Worm (Caenorhabditis elegans) whole organism, midembryonic: ENCODE data around the gene pigg-1.

Experiments
- T22C8.4 ChIP-seq: fragments of 200-800 bp; sonication (Bioruptor generic); IDR thresholded peaks from 2 replicates; pipeline ENCODE4 v1.3.6; 2022; ENCODE audit warnings: missing genetic modification characterization, missing compliant biosample characterization
- cog-1 ChIP-seq: sonication (generic microtip); optimal IDR thresholded peaks from 2 replicates; lab custom pipeline; 2016; ENCODE audit warnings: missing genetic modification characterization, missing compliant biosample characterization
- flt-1 ChIP-seq: fragments of 200-800 bp; sonication (Bioruptor generic); IDR thresholded peaks from 2 replicates; pipeline ENCODE4 v1.3.6; 2022; ENCODE audit warnings: missing genetic modification characterization, missing compliant biosample characterization
- klf-2 ChIP-seq: fragments of 200-800 bp; sonication (Bioruptor generic); conservative IDR thresholded peaks from 2 replicates; pipeline ENCODE4 v1.3.6; 2022; ENCODE audit warnings: missing genetic modification reagents, missing genetic modification characterization, missing compliant biosample characterization
- med-1 ChIP-seq: sonication (generic microtip); optimal IDR thresholded peaks from 2 replicates; lab custom pipeline; 2017; ENCODE audit warnings: missing genetic modification characterization, mild to moderate bottlenecking, missing compliant biosample characterization, antibody characterized with exemption, missing genetic modification reagents; ENCODE audit not compliant: insufficient read depth
- ref-1 ChIP-seq: fragments of 200-800 bp; sonication (Bioruptor generic); conservative IDR thresholded peaks from 2 replicates; pipeline ENCODE4 v1.3.6; 2022; ENCODE audit warnings: missing genetic modification reagents, missing genetic modification characterization, missing compliant biosample characterization
- tab-1 ChIP-seq: fragments of 200-800 bp; sonication (Bioruptor generic); IDR thresholded peaks from 2 replicates; pipeline ENCODE4 v1.3.6; 2022; ENCODE audit warnings: missing genetic modification characterization, missing compliant biosample characterization
- ztf-23 ChIP-seq: fragments of 200-800 bp; sonication (Bioruptor generic); IDR thresholded peaks from 2 replicates; pipeline ENCODE4 v1.3.6; 2022; ENCODE audit warnings: missing genetic modification reagents, missing genetic modification characterization, missing compliant biosample characterization
- ztf-29 ChIP-seq: fragments of 200-800 bp; sonication (Bioruptor generic); IDR thresholded peaks from 2 replicates; pipeline ENCODE4 v1.3.6; 2022; ENCODE audit warnings: missing genetic modification reagents, missing genetic modification characterization, missing compliant biosample characterization

Gene pigg-1

DNA sequence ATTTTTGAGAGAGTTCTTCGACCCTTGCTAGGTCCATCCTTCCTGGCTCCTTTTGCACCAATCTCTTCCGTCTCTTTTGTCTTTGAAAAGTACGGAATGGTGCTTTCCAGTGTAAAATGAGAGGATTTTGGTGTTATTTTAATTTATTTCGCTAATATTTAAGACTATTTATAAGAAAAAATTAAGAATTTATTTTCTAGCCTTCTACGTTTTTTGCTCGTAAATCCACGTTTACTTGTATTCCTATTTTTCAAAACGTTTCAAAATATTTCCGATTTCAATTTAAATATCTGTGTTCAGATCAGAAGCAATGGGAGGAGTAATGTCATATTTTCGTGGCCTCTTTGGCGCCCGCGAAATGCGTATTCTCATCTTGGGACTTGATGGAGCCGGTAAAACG is 18.4 kb downstream of the pigg-1 start, which contains the start of gene arl-1:
Gene arl-1 (plus strand): TSS at position 301 of the 400 bp plus-strand sequence.
- TF ChIP-seq ztf-23 (GFP tag; lab: Robert Waterston, UW): no peak
- TF ChIP-seq ztf-29 (GFP tag; lab: Robert Waterston, UW): no peak
- no peak for TF ChIP-seq flt-1 (GFP tag; lab: Robert Waterston, UW)
- TF ChIP-seq cog-1 (tag; lab: Kevin White, UChicago): no peak
- no peak for TF ChIP-seq ref-1 (GFP tag; lab: Robert Waterston, UW)
- no peak for TF ChIP-seq klf-2
- no peak for TF ChIP-seq T22C8.4 (GFP tag; lab: Robert Waterston, UW)
- TF ChIP-seq tab-1 (GFP tag; lab: Robert Waterston, UW): no peak
- TF ChIP-seq med-1 (GFP tag; lab: Kevin White, UChicago): no peak

DNA sequence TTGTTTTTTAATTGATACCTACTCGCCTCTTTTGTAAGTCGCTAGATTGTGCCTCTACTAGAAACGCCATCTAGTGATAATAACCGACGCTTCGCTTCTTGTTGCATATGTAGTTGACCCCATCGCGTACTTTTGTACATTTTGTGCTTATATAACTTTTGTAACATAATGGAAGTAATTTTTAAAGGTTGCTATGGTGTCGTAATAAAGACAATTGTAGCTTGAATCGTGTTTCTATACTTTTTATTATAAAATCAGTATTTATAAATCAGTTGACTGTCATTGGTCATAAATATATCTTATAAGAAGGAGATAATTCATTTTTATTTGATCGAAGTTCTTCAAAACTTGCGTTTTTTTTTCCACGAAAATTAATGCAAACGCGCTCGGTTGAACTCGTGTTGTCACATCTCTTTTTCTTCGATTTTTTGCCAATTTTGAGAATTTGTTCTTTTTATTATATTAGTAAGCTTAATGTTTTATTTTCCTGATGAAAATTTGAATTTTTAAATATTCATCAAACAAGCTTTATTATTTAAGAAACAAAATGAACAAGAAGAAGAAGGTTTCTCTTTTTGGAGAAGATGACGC is 22.5 kb downstream of the pigg-1 start, which contains the start of gene F54C9.9:
Gene F54C9.9 (plus strand): TSS at position 541 of the 591 bp plus-strand sequence.
- TF ChIP-seq ztf-23 (GFP tag; lab: Robert Waterston, UW) (no peak), ref-1 (GFP tag; lab: Robert Waterston, UW) (no peak), tab-1 (GFP tag; lab: Robert Waterston, UW) (no peak), cog-1 (tag; lab: Kevin White, UChicago) (no peak)

DNA sequence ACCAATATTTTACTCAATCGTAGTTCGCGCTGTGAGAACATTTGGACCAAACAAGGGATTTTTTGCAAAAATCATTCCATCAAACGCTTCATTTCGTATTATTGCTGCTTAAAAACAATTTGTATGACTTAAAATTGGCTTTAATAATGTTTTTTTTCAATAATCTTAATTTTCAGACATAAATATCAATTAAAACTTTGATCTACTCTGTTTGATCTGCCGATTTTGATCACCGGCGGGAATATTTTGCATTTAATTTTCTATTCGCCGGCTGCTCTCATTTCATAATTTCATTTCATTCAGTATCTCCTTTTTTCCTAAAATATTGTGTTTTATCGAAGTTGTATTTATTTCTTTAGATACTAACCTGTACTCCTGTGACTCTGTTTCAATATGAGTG is 24.9 kb downstream of the pigg-1 start, which contains the start of gene puf-5:
Gene puf-5 (plus strand): TSS at position 358 of the 400 bp plus-strand sequence.
- TF ChIP-seq ref-1 (GFP tag; lab: Robert Waterston, UW) (no peak), ztf-23 (GFP tag; lab: Robert Waterston, UW) (no peak), T22C8.4 (GFP tag; lab: Robert Waterston, UW) (no peak), med-1 (GFP tag; lab: Kevin White, UChicago) (no peak), ztf-29 (GFP tag; lab: Robert Waterston, UW) (no peak), klf-2 (no peak), tab-1 (GFP tag; lab: Robert Waterston, UW) (no peak), flt-1 (GFP tag; lab: Robert Waterston, UW) (no peak), cog-1 (tag; lab: Kevin White, UChicago) (no peak)

DNA sequence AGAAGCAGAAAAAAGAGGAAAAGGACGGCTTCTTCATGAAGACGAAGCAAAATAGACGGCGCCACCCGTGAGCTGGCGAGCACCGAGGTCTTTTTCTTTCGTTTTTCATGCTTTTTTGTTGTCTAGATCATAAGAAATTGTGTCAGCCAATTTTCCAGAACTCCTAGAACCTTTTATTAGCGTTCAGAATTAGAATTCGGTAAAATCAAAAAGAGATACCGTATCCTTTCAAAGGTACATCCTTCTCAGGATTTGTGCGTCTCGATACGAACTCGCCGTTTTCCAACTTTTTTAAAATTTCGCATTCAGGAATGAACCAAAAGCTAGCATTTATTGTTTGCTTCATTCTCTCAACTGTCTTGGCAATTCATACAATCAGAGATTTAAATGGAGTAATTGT is 27.0 kb downstream of the pigg-1 start, which contains the start of gene F54C9.7:
Gene F54C9.7 (plus strand): TSS at position 301 of the 400 bp plus-strand sequence.
- TF ChIP-seq tab-1 (GFP tag; lab: Robert Waterston, UW) (no peak), med-1 (GFP tag; lab: Kevin White, UChicago) (no peak), flt-1 (GFP tag; lab: Robert Waterston, UW) (no peak), ztf-29 (GFP tag; lab: Robert Waterston, UW) (no peak), ztf-23 (GFP tag; lab: Robert Waterston, UW) (no peak), klf-2 (no peak), cog-1 (tag; lab: Kevin White, UChicago) (no peak), ref-1 (GFP tag; lab: Robert Waterston, UW) (no peak), T22C8.4 (GFP tag; lab: Robert Waterston, UW) (no peak)

DNA sequence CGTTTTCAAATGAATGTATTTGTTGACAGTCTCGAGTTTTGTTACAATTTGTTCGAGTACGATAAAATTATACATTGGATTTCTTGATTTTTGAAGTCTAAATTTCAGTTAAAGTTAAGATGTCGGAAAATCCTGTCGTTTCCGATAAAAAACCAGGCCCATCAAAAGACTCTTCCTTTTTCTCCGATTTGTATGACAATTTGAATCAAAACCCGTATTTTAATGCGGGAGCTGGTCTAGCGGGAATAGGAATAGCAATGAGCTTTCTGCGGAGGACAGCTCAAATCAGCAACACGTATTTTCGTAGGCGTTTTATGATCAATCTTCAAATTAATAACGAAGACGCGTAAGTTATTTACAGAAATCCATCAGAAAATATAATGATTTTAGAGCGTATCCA is 29.1 kb downstream of the pigg-1 start, which contains the start of gene bcs-1:
Gene bcs-1 (plus strand): TSS at position 109 of the 400 bp plus-strand sequence.
- TF ChIP-seq T22C8.4 (GFP tag; lab: Robert Waterston, UW): no peak
- no peak for TF ChIP-seq ref-1 (GFP tag; lab: Robert Waterston, UW)
- TF ChIP-seq med-1 (GFP tag; lab: Kevin White, UChicago): no peak
- TF ChIP-seq tab-1 (GFP tag; lab: Robert Waterston, UW): no peak
- no peak for TF ChIP-seq klf-2
- no peak for TF ChIP-seq flt-1 (GFP tag; lab: Robert Waterston, UW)
- TF ChIP-seq cog-1 (tag; lab: Kevin White, UChicago): no peak
- TF ChIP-seq ztf-29 (GFP tag; lab: Robert Waterston, UW): no peak
- no peak for TF ChIP-seq ztf-23 (GFP tag; lab: Robert Waterston, UW)

DNA sequence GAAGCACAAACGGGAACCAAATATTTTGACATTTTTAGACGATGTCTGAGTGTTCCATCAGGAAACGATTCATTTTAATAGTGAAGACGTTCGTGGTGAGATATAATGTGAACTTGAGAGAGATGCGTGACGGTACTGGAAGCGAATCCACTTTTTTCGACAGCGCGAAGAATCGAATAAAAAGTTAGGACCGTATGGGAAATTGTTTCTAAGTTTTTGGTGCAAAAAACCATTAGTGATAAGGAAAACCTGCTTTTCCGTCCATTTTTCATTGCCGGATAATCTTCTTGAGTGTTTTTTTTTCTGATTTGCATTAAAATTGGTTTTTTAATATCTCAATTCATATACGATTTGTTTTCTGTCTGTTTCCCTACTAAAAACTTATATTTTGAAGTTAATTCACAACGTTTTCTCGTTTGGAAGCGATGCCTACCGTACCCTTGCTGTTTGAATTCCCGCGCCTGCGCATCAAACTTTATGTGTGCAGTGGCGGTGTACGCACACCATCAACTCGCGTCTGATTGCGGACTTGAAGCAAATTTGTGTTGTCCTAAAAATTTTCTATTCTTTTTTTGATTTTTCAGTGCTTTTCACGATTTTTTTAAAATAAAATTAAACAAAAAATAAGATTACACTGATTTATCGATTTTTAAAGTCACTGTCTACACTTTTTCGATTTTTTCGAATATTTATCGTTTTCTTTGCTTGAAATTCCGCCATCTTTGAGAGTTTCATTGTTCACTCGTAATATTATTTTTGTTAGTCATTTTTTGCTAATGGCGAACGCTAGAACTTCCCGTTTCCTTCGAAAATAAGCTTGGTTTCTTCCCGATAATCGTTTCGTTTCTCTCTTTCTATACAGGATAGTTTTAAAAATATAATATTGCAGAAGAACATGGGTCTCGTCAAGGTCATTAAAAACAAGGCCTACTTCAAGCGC is 30.8 kb downstream of the pigg-1 start, which contains the start of the genes col-38 and rpl-5:
Gene col-38 (minus strand): TSS at position 51 of the 940 bp plus-strand sequence.
Gene rpl-5 (plus strand): TSS at position 890 of the 940 bp plus-strand sequence.
- TF ChIP-seq med-1 (GFP tag; lab: Kevin White, UChicago) (no peak), cog-1 (tag; lab: Kevin White, UChicago) (peak; percentile 64), ztf-23 (GFP tag; lab: Robert Waterston, UW) (peak; percentile 80), klf-2 (0 out of 2 replicates have a peak, but pooled peaks have one; percentile 9), ztf-29 (GFP tag; lab: Robert Waterston, UW) (no peak), flt-1 (GFP tag; lab: Robert Waterston, UW) (peak; percentile 78), ref-1 (GFP tag; lab: Robert Waterston, UW) (no peak), T22C8.4 (GFP tag; lab: Robert Waterston, UW) (no peak), tab-1 (GFP tag; lab: Robert Waterston, UW) (no peak; the same call in 1 of the 2 replicates)

DNA sequence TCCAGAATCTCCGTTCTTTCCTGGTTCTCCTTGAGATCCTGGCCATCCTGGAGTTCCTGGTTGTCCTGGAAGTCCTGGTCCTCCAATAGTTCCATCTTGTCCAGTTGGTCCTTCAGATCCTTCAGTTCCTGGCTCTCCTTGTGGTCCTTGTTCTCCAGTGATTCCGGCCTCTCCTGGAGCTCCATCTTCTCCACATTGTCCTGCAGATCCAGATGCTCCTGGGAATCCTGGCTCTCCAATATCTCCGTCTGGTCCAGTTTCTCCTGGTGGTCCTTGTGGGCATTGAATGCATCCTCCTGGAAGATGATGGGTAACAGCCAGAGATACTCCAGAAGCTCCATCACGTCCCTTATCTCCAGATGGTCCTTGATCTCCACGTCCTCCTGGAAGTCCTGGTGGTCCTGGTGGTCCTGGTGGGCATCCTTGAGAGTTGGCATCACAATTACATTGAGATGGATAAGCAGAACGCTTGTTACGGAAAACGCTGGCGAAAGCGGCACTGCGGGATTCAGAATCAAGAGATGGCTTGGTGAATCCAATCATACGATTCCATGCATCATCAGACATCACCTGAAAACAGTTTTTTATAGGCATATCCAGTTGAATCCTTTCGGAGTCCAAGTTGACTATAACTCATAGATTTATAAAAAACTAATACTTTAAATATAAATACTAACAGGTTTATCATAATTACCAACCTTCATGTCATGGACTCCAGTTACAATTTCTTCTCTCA is 31.7 kb downstream of the pigg-1 start:
- TF ChIP-seq ref-1 (GFP tag; lab: Robert Waterston, UW): no peak
- no peak for TF ChIP-seq ztf-23 (GFP tag; lab: Robert Waterston, UW)
- no peak for TF ChIP-seq flt-1 (GFP tag; lab: Robert Waterston, UW)
- no peak for TF ChIP-seq klf-2
- TF ChIP-seq cog-1 (tag; lab: Kevin White, UChicago): no peak
- no peak for TF ChIP-seq ztf-29 (GFP tag; lab: Robert Waterston, UW)
- no peak for TF ChIP-seq tab-1 (GFP tag; lab: Robert Waterston, UW)
